Fruit fly (Drosophila melanogaster) whole organism, adult: ENCODE results near the gene CG14089.

Source experiments
- CG11617 ChIP-seq: fragments of 200-800 bp; sonication (Bioruptor generic); optimal IDR thresholded peaks from 2 replicates; lab custom pipeline; 2017; ENCODE audit warnings: mild to moderate bottlenecking, missing biosample characterization, missing genetic modification reagents, missing genetic modification characterization
- CG12768 ChIP-seq: fragments of 200-800 bp; sonication (Bioruptor generic); optimal IDR thresholded peaks from 2 replicates; lab custom pipeline; 2017; ENCODE audit warnings: missing biosample characterization, missing genetic modification characterization, mild to moderate bottlenecking, moderate library complexity, missing genetic modification reagents
- CG14711 ChIP-seq: fragments of 200-800 bp; sonication (Bioruptor generic); optimal IDR thresholded peaks from 2 replicates; lab custom pipeline; 2018; ENCODE audit warnings: missing biosample characterization, mild to moderate bottlenecking, missing genetic modification characterization, moderate library complexity
- CG1620 ChIP-seq: fragments of 200-800 bp; sonication (Bioruptor generic); optimal IDR thresholded peaks from 2 replicates; lab custom pipeline; 2016; ENCODE audit warnings: missing biosample characterization, missing genetic modification characterization
- CG33017 ChIP-seq: fragments of 200-800 bp; sonication (Bioruptor generic); optimal IDR thresholded peaks from 2 replicates; lab custom pipeline; 2018; ENCODE audit warnings: missing biosample characterization, mild to moderate bottlenecking, missing genetic modification characterization, moderate library complexity
- CG5204 ChIP-seq: fragments of 200-800 bp; sonication (Bioruptor generic); optimal IDR thresholded peaks from 2 replicates; lab custom pipeline; 2016; ENCODE audit warnings: missing biosample characterization, missing genetic modification characterization
- CG7045 ChIP-seq: fragments of 200-800 bp; sonication (Bioruptor generic); optimal IDR thresholded peaks from 2 replicates; lab custom pipeline; 2017; ENCODE audit warnings: missing biosample characterization, mild to moderate bottlenecking, missing genetic modification characterization
- CG7101 ChIP-seq: fragments of 200-800 bp; sonication (Bioruptor generic); optimal IDR thresholded peaks from 2 replicates; lab custom pipeline; 2018; ENCODE audit warnings: missing biosample characterization, mild to moderate bottlenecking, missing genetic modification characterization, moderate library complexity
- Clk ChIP-seq: fragments of 200-800 bp; sonication (Bioruptor generic); optimal IDR thresholded peaks from 2 replicates; lab custom pipeline; 2017; ENCODE audit warnings: missing biosample characterization, missing genetic modification characterization
- Crg-1 ChIP-seq: fragments of 200-800 bp; sonication (Bioruptor generic); optimal IDR thresholded peaks from 2 replicates; lab custom pipeline; 2016; ENCODE audit warnings: missing biosample characterization, missing genetic modification characterization
- Hr96 ChIP-seq: fragments of 200-800 bp; sonication (Bioruptor generic); optimal IDR thresholded peaks from 2 replicates; lab custom pipeline; 2016; ENCODE audit warnings: missing biosample characterization, missing genetic modification characterization
- Mnt ChIP-seq: fragments of 200-800 bp; sonication (Bioruptor generic); optimal IDR thresholded peaks from 2 replicates; lab custom pipeline; 2016; ENCODE audit warnings: missing biosample characterization, mild to moderate bottlenecking, missing genetic modification characterization
- bab1 ChIP-seq: fragments of 200-800 bp; sonication (Bioruptor generic); optimal IDR thresholded peaks from 3 replicates; lab custom pipeline; 2019; ENCODE audit warnings: missing biosample characterization, mild to moderate bottlenecking, missing genetic modification characterization, moderate library complexity
- cic ChIP-seq: fragments of 200-800 bp; sonication (Bioruptor generic); optimal IDR thresholded peaks from 2 replicates; lab custom pipeline; 2017; ENCODE audit warnings: missing biosample characterization, mild to moderate bottlenecking, missing genetic modification characterization, moderate library complexity
- cnc ChIP-seq, 2 experiments: fragments of >200 bp; optimal IDR thresholded peaks; 2 replicates each; lab custom pipeline; 2017
- kay ChIP-seq: fragments of 200-800 bp; sonication (Bioruptor generic); peaks from one replicate; lab custom pipeline; 2016; ENCODE audit warnings: missing biosample characterization, missing genetic modification characterization, borderline replicate concordance
- ovo ChIP-seq: fragments of 200-800 bp; sonication (Bioruptor generic); optimal IDR thresholded peaks from 2 replicates; lab custom pipeline; 2016; ENCODE audit warnings: missing biosample characterization, missing genetic modification characterization
- pad ChIP-seq: fragments of 200-800 bp; sonication (Bioruptor generic); optimal IDR thresholded peaks from 3 replicates; lab custom pipeline; 2017; ENCODE audit warnings: missing biosample characterization, missing genetic modification characterization, mild to moderate bottlenecking, moderate library complexity, missing genetic modification reagents
- tj ChIP-seq: fragments of 200-800 bp; sonication (Bioruptor generic); optimal IDR thresholded peaks from 3 replicates; lab custom pipeline; 2017; ENCODE audit warnings: missing biosample characterization, mild to moderate bottlenecking, missing genetic modification characterization, moderate library complexity
- toe ChIP-seq: fragments of 200-800 bp; sonication (Bioruptor generic); optimal IDR thresholded peaks from 2 replicates; lab custom pipeline; 2016; ENCODE audit warnings: missing biosample characterization, missing genetic modification characterization

CG14089 gene

DNA sequence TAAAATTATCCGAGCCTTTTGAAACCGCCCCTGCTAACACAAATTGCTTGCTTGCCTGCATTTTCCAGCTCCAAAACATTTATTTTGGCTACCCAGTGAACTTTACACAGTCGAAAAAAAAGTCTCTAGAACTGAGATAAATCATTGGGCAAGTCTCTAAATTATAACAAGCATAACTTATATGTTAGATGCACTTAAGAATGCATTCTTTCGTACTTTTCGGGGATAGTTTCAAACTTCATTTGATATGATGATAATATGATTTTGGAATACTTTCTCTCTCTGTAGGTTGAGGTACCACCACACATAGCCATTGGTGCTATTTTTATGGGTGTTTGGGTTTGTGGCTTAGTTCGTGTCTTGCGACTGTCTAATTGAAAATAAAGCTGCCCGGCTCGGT, 34.3 kb upstream of the CG14089 start:
- TF ChIP-seq Hr96 (GFP tag; lab: Kevin White, UChicago) (no peak), bab1 (GFP tag; lab: Kevin White, UChicago) (no peak), Mnt (GFP tag; lab: Kevin White, UChicago) (no peak)

DNA sequence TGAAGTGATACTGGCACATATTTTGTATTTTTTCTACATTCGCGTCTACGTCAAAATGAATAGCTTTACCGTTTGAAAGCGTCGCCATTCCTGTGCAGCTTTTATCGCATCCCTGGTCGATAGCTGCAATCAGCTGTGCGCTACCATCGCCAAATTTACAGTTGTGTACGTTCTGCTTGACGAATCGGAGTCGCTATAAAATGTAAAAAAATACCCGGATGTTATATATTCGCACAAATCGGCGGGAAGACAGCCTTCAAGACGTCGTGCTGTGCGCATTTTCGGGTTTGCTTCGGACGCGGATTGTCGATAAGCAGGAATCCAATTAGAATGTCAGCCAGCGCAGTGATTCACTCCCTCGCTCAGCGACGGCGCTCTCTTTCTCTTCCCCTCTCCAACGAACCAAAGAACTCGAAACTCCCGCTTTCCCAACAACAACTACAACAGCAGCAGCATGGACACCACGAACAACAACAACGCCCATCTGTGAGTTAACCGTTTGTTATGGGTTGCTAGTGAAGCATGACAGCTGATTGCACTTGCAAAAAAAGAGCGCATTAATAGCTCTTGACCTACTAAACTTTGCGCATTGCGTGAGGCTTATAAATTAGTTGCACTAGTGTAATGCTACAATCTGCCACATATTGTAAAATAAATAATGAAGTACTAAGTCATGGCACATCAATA, 14.2 kb upstream of the CG14089 start:
- TF ChIP-seq cic (no peak), Hr96 (GFP tag; lab: Kevin White, UChicago) (no peak), CG33017 (tag; lab: Kevin White, UChicago) (peak; percentile 35), cnc (optimal IDR thresholded peaks at IDR 0.05; lab: Kevin White, UChicago) (no peak), Mnt (GFP tag; lab: Kevin White, UChicago) (peak; percentile 46), pad (GFP tag; lab: Kevin White, UChicago) (peak; percentile 53), tj (GFP tag; lab: Kevin White, UChicago) (peak; percentile 13), toe (GFP tag; lab: Kevin White, UChicago) (no peak), CG1620 (GFP tag; lab: Kevin White, UChicago) (no peak), CG14711 (tag; lab: Kevin White, UChicago) (no peak), CG7045 (GFP tag; lab: Kevin White, UChicago) (no peak), ovo (peak; percentile 84), CG7101 (tag; lab: Kevin White, UChicago) (no peak), bab1 (GFP tag; lab: Kevin White, UChicago) (peak; percentile 38), CG5204 (no peak), kay (GFP tag; lab: Kevin White, UChicago) (peak; percentile 67), Clk (GFP tag; lab: Kevin White, UChicago) (no peak), Crg-1 (GFP tag; lab: Kevin White, UChicago) (no peak), CG11617 (no peak), CG12768 (no peak)

DNA sequence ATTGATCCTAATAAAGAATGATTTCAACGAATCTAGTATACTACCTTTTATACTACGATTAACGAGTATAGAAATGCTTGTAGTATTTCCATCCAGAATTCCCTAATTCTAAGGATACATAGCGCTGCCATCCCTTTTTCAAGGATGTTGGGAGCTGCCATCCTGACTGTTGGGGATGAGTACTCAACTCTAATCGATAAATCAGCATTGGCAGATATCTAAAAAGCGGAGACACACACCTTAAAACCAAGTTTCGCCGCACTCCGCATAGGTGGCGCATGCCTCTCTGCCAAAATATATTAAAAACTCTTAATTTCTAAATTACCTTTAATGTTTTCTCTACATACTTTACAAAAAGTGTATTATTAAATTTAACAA, 13.6 kb upstream of the CG14089 start, which contains the start of gene fal:
TSS of gene fal (plus strand) at position 330 of the 378 bp plus-strand sequence.
- TF ChIP-seq pad (GFP tag; lab: Kevin White, UChicago) = no peak
- TF ChIP-seq CG7101 (tag; lab: Kevin White, UChicago) = no peak
- no peak for TF ChIP-seq Crg-1 (GFP tag; lab: Kevin White, UChicago)
- TF ChIP-seq CG7045 (GFP tag; lab: Kevin White, UChicago) = no peak
- TF ChIP-seq toe (GFP tag; lab: Kevin White, UChicago) = peak; percentile 38
- TF ChIP-seq Clk (GFP tag; lab: Kevin White, UChicago) = no peak
- no peak for TF ChIP-seq cnc (optimal IDR thresholded peaks at IDR 0.05; lab: Kevin White, UChicago)
- TF ChIP-seq CG14711 (tag; lab: Kevin White, UChicago) = no peak
- peak; percentile 32 for TF ChIP-seq Hr96 (GFP tag; lab: Kevin White, UChicago)
- TF ChIP-seq kay (GFP tag; lab: Kevin White, UChicago) = no peak
- TF ChIP-seq CG12768 = no peak
- TF ChIP-seq bab1 (GFP tag; lab: Kevin White, UChicago) = no peak
- peak; percentile 29 for TF ChIP-seq CG5204
- no peak for TF ChIP-seq cic
- TF ChIP-seq CG1620 (GFP tag; lab: Kevin White, UChicago) = peak; percentile 44

DNA sequence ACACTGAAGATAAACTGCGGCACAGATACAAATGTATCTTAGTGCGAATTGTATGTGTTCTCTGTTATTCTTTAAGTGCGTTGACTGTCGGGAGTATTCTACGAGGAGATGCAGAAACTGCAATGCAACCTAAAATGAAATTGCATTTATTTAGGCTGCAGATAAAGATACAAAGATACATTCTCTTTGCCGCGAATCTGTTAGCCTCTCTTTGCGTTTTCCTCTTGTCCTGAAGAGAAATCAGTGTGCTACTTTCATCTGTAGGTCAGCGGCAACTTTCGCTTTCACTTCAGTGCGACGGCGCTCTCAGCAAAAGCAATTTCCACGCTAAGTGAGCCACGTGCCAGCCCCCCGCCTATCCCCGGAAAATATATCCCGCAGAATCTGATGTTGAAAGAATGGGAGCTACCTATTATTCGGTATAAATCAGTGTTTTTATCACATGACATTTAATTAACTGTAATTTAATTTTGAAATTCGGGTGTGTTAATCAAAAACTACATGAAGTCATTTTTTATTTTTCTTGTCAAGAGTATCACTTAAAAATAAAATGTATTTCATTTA, 12.7 kb upstream of the CG14089 start:
- TF ChIP-seq cnc (optimal IDR thresholded peaks at IDR 0.05; lab: Kevin White, UChicago) (no peak), ovo (no peak), CG11617 (no peak), CG33017 (tag; lab: Kevin White, UChicago) (no peak), CG14711 (tag; lab: Kevin White, UChicago) (no peak), toe (GFP tag; lab: Kevin White, UChicago) (peak; percentile 21), Hr96 (GFP tag; lab: Kevin White, UChicago) (peak; percentile 3), Crg-1 (GFP tag; lab: Kevin White, UChicago) (no peak), Clk (GFP tag; lab: Kevin White, UChicago) (no peak), CG5204 (no peak), CG12768 (no peak), Mnt (GFP tag; lab: Kevin White, UChicago) (peak; percentile 65)

DNA sequence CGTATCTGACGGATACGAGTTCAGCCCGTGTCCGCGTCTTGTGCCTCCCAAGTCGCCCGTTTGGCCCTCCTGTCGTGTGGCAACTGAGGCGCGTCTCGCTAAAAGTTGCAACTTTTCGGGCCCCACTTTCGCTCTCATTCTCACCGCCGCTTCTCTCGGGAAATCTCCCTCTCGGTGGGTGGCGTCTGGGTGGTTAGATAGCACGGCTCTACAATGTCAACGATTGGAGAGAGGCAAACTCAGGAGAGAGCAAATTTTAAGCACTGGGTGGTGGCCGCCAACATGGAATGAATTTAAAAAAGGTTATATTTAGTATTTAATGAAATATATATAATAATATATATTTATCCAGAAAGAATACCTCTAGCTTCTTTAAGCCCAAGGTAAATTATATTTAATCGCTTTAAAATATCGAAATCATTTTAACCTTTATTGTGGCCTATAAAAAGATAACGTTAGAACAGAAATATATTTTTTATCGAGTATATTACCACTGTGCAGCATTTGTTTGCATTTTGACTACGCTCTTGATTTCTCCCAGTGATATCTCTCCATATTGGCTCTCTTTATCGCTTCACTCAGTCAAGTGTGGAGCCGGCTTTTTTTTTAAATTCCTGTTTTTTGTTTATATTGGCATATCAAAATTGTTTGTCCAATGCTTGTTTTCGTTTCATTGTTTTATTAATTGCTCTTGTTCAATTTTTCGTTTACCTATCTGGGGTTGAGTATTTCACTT, 12.0 kb upstream of the CG14089 start, which contains the start of gene Gbs-76A:
TSS of gene Gbs-76A (minus strand) at position 327 of the 736 bp plus-strand sequence.
- TF ChIP-seq CG5204 = no peak
- peak; percentile 64 for TF ChIP-seq CG14711 (tag; lab: Kevin White, UChicago)
- peak; percentile 68 for TF ChIP-seq pad (GFP tag; lab: Kevin White, UChicago)
- TF ChIP-seq CG7101 (tag; lab: Kevin White, UChicago) = peak; percentile 79
- peak; percentile 39 for TF ChIP-seq ovo
- no peak for TF ChIP-seq Clk (GFP tag; lab: Kevin White, UChicago)
- no peak for TF ChIP-seq toe (GFP tag; lab: Kevin White, UChicago)
- peak; percentile 63 for TF ChIP-seq CG12768
- peak; percentile 89 for TF ChIP-seq CG33017 (tag; lab: Kevin White, UChicago)
- TF ChIP-seq cnc (optimal IDR thresholded peaks at IDR 0.05; lab: Kevin White, UChicago) = no peak
- peak; percentile 33 for TF ChIP-seq tj (GFP tag; lab: Kevin White, UChicago)
- TF ChIP-seq CG7045 (GFP tag; lab: Kevin White, UChicago) = peak; percentile 80
- peak; percentile 81 for TF ChIP-seq kay (GFP tag; lab: Kevin White, UChicago)
- TF ChIP-seq cic = no peak
- TF ChIP-seq Mnt (GFP tag; lab: Kevin White, UChicago) = no peak
- peak; percentile 79 for TF ChIP-seq CG11617
- TF ChIP-seq bab1 (GFP tag; lab: Kevin White, UChicago) = peak; percentile 40
- no peak for TF ChIP-seq Hr96 (GFP tag; lab: Kevin White, UChicago)
- no peak for TF ChIP-seq CG1620 (GFP tag; lab: Kevin White, UChicago)
- no peak for TF ChIP-seq Crg-1 (GFP tag; lab: Kevin White, UChicago)
